Fruit fly (Drosophila melanogaster): ENCODE results near the gene CG4998.

DNA sequence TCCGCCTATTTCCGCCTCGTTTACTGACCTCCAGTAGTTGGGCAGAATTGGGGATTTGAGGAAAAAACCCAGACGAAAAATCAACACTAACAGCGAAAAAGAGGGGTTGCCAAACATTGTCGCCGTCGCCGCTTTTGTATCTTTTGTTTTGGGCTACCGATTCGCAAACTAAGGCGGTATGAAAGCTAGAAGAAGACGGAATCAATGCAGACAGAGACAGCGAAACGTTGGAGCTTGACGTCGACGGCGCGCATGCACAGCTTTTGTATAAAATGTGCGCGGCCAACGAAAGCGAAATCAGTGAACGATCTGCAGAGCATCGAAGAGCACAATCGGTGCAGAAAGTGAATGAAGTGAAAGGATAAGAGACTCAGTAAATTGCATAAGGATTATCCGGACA lies at the start of gene CG4998:
- TF ChIP-seq CG34422 (GFP tag; IDR thresholded peaks at IDR 0.05) (no peak), croc (GFP tag; conservative IDR thresholded peaks at IDR 0.05) (no peak), stwl (tag; optimal IDR thresholded peaks at IDR 0.05) (no peak), lov (optimal IDR thresholded peaks at IDR 0.05) (no peak), lov (GFP tag; IDR thresholded peaks at IDR 0.05) (no peak), mam (GFP tag; optimal IDR thresholded peaks at IDR 0.05) (no peak), CG1024 (GFP tag; IDR thresholded peaks at IDR 0.05) (no peak), pum (GFP tag; optimal IDR thresholded peaks at IDR 0.05) (no peak), CG14050 (GFP tag; IDR thresholded peaks at IDR 0.05) (no peak), CG4854 (GFP tag; optimal IDR thresholded peaks at IDR 0.05) (no peak), CG7372 (GFP tag; IDR thresholded peaks at IDR 0.05) (no peak), kay (GFP tag; optimal IDR thresholded peaks at IDR 0.05) (no peak), CG14965 (GFP tag; optimal IDR thresholded peaks at IDR 0.05; ENCODE audit: borderline replicate concordance) (no peak), bowl (GFP tag; IDR thresholded peaks at IDR 0.05) (no peak), emc (GFP tag; optimal IDR thresholded peaks at IDR 0.05) (no peak)
